Worm (Caenorhabditis elegans) whole organism, L2 larva: ENCODE data around the gene Y49E10.30.

ENCODE experiments used
- F13H6.1 ChIP-seq: sonication (generic microtip); optimal IDR thresholded peaks from 2 replicates; lab custom pipeline; 2016; ENCODE audit warnings: missing genetic modification characterization, missing compliant biosample characterization
- ama-1 ChIP-seq: fragments of 150-350 bp; optimal IDR thresholded peaks from 2 replicates; lab custom pipeline; 2018; ENCODE audit warnings: inconsistent platforms
- blmp-1 ChIP-seq: sonication (generic microtip); optimal IDR thresholded peaks from 2 replicates; lab custom pipeline; 2017; ENCODE audit warnings: missing genetic modification characterization, mild to moderate bottlenecking, missing compliant biosample characterization, antibody characterized with exemption, moderate library complexity; ENCODE audit not compliant: insufficient read depth
- ceh-16 ChIP-seq: fragments of 150-350 bp; optimal IDR thresholded peaks from 2 replicates; lab custom pipeline; 2014; ENCODE audit warnings: missing biosample characterization, missing genetic modification characterization
- fos-1 ChIP-seq: fragments of 150-350 bp; optimal IDR thresholded peaks from 2 replicates; lab custom pipeline; 2014; ENCODE audit warnings: missing biosample characterization, missing genetic modification characterization
- nhr-10 ChIP-seq: sonication (generic microtip); optimal IDR thresholded peaks from 2 replicates; lab custom pipeline; 2017; ENCODE audit warnings: missing biosample characterization, missing genetic modification characterization
- nhr-129 ChIP-seq: fragments of 150-350 bp; optimal IDR thresholded peaks from 2 replicates; lab custom pipeline; 2014; ENCODE audit warnings: missing biosample characterization, missing genetic modification characterization
- nhr-6 ChIP-seq: fragments of 150-350 bp; optimal IDR thresholded peaks from 2 replicates; lab custom pipeline; 2014; ENCODE audit warnings: missing biosample characterization, missing genetic modification characterization
- nhr-77 ChIP-seq: fragments of 150-350 bp; optimal IDR thresholded peaks from 2 replicates; lab custom pipeline; 2014; ENCODE audit warnings: missing biosample characterization, missing genetic modification characterization
- snpc-4 ChIP-seq: fragments of 150-350 bp; optimal IDR thresholded peaks from 2 replicates; lab custom pipeline; 2014; ENCODE audit warnings: missing biosample characterization, missing genetic modification characterization
- zag-1 ChIP-seq: fragments of 150-350 bp; optimal IDR thresholded peaks from 2 replicates; lab custom pipeline; 2014; ENCODE audit warnings: missing biosample characterization, missing genetic modification characterization

DNA sequence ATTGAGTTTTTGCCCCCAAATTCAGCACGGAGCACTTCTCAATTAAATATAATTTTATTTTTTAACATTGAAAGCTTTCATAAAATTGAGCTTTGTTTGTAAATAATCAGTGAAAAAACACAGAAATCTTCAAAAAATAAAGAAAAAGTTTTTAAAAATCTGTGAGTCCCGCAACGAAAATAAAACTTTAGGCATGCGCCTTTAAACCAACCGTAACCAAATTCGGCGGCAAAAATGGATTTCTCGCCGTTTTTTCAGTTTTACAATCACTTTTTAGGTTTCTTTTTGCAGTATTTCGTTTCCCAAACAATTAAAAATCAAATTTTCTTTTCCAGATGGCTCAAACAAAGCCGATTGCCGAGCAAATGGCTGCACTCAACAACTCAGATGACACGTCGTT, 39.9 kb downstream of the Y49E10.30 start, which contains the start of gene pie-1:
- no peak for TF ChIP-seq F13H6.1 (tag; lab: Kevin White, UChicago)
- no peak for TF ChIP-seq nhr-6 (tag; lab: Kevin White, UChicago)
- no peak for TF ChIP-seq ceh-16
- TF ChIP-seq nhr-77 (tag; lab: Kevin White, UChicago): no peak
- TF ChIP-seq zag-1 (tag; lab: Kevin White, UChicago): no peak
- no peak for TF ChIP-seq blmp-1
- TF ChIP-seq nhr-129 (tag; lab: Kevin White, UChicago): no peak
- TF ChIP-seq fos-1 (tag; lab: Kevin White, UChicago): no peak
- no peak for TF ChIP-seq nhr-10 (tag; lab: Kevin White, UChicago)
- no peak for TF ChIP-seq ama-1 (lab: Kevin White, UChicago)
- TF ChIP-seq snpc-4: no peak
